Fruit fly (Drosophila melanogaster) whole organism, pupa: ENCODE measurements around the gene CG42512.

Experiments used
- CG10348 ChIP-seq: fragments of 200-800 bp; sonication (Bioruptor generic); IDR thresholded peaks from 2 replicates; pipeline ENCODE4 v1.3.6; 2022; ENCODE audit warnings: missing biosample characterization, missing genetic modification characterization
- CG12605 ChIP-seq: fragments of 200-800 bp; sonication (Bioruptor generic); IDR thresholded peaks from 2 replicates; pipeline ENCODE4 v1.3.6; 2022; ENCODE audit warnings: missing biosample characterization, missing genetic modification characterization
- CG13204 ChIP-seq: fragments of 200-800 bp; sonication (Bioruptor generic); optimal IDR thresholded peaks from 2 replicates; lab custom pipeline; 2018; ENCODE audit warnings: missing biosample characterization, mild to moderate bottlenecking, missing genetic modification characterization, moderate library complexity
- CG14655 ChIP-seq: fragments of 200-800 bp; sonication (Bioruptor generic); optimal IDR thresholded peaks from 3 replicates; lab custom pipeline; 2017; ENCODE audit warnings: mild to moderate bottlenecking, missing biosample characterization, missing genetic modification reagents, missing genetic modification characterization
- CG4496 ChIP-seq: fragments of 200-800 bp; sonication (Bioruptor generic); IDR thresholded peaks from 3 replicates; pipeline ENCODE4 v1.3.6; 2022; ENCODE audit warnings: missing biosample characterization, missing genetic modification characterization
- CG8159 ChIP-seq: fragments of 200-800 bp; sonication (Bioruptor generic); optimal IDR thresholded peaks from 3 replicates; lab custom pipeline; 2018; ENCODE audit warnings: missing biosample characterization, mild to moderate bottlenecking, missing genetic modification characterization, moderate library complexity
- EcR ChIP-seq: fragments of 200-800 bp; sonication (Bioruptor generic); optimal IDR thresholded peaks from 3 replicates; lab custom pipeline; 2019; ENCODE audit warnings: missing biosample characterization, missing genetic modification characterization, mild to moderate bottlenecking, moderate library complexity, missing genetic modification reagents
- Pif1B ChIP-seq: fragments of 200-800 bp; sonication (Bioruptor generic); optimal IDR thresholded peaks from 3 replicates; lab custom pipeline; 2016; ENCODE audit warnings: missing biosample characterization, missing genetic modification characterization
- fd96Ca ChIP-seq: fragments of 200-800 bp; sonication (Bioruptor generic); IDR thresholded peaks from 3 replicates; pipeline ENCODE4 v1.3.6; 2022; ENCODE audit warnings: missing biosample characterization, missing genetic modification characterization
- rn ChIP-seq: fragments of 200-800 bp; sonication (Bioruptor generic); IDR thresholded peaks from 2 replicates; pipeline ENCODE4 v1.3.6; 2022; ENCODE audit warnings: missing biosample characterization, missing genetic modification characterization

DNA sequence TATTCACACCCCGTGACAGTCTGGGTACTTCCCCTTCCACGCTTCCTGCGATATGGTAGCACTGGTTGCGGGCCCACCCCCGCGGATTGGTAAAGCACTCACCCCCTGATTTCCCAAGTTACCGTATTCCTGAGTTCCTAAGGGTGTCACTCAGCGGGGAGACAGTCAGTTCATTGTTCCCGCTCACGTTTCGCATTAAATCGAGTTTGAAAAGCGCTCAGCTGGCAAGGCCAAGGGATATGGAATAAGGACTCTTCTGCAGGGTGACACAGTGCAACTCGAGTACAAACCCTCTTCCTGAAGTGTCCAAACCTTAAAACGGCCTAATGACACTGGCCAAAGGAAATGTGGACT is 36.9 kb downstream of the CG42512 start:
- TF ChIP-seq CG13204 (GFP tag; lab: Kevin White, UChicago): no peak
- no peak for TF ChIP-seq fd96Ca (GFP tag; lab: Robert Waterston, UW)
- no peak for TF ChIP-seq CG4496 (GFP tag; lab: Robert Waterston, UW)
- TF ChIP-seq CG8159 (tag; lab: Kevin White, UChicago): no peak
- no peak for TF ChIP-seq Pif1B (GFP tag; lab: Kevin White, UChicago)
- no peak for TF ChIP-seq rn (GFP tag; lab: Robert Waterston, UW)
- no peak for TF ChIP-seq CG14655 (GFP tag; lab: Kevin White, UChicago)
- no peak for TF ChIP-seq CG10348
- no peak for TF ChIP-seq CG12605 (GFP tag; lab: Robert Waterston, UW)
- TF ChIP-seq EcR (GFP tag; lab: Kevin White, UChicago): no peak
